Worm (Caenorhabditis elegans) whole organism, midembryonic: ENCODE measurements around the gene clr-1.

Experiments used
- T22C8.4 ChIP-seq: fragments of 200-800 bp; sonication (Bioruptor generic); IDR thresholded peaks from 2 replicates; pipeline ENCODE4 v1.3.6; 2022; ENCODE audit warnings: missing genetic modification characterization, missing compliant biosample characterization
- cog-1 ChIP-seq: sonication (generic microtip); optimal IDR thresholded peaks from 2 replicates; lab custom pipeline; 2016; ENCODE audit warnings: missing genetic modification characterization, missing compliant biosample characterization
- flt-1 ChIP-seq: fragments of 200-800 bp; sonication (Bioruptor generic); IDR thresholded peaks from 2 replicates; pipeline ENCODE4 v1.3.6; 2022; ENCODE audit warnings: missing genetic modification characterization, missing compliant biosample characterization
- klf-2 ChIP-seq: fragments of 200-800 bp; sonication (Bioruptor generic); conservative IDR thresholded peaks from 2 replicates; pipeline ENCODE4 v1.3.6; 2022; ENCODE audit warnings: missing genetic modification reagents, missing genetic modification characterization, missing compliant biosample characterization
- med-1 ChIP-seq: sonication (generic microtip); optimal IDR thresholded peaks from 2 replicates; lab custom pipeline; 2017; ENCODE audit warnings: missing genetic modification characterization, mild to moderate bottlenecking, missing compliant biosample characterization, antibody characterized with exemption, missing genetic modification reagents; ENCODE audit not compliant: insufficient read depth
- ref-1 ChIP-seq: fragments of 200-800 bp; sonication (Bioruptor generic); conservative IDR thresholded peaks from 2 replicates; pipeline ENCODE4 v1.3.6; 2022; ENCODE audit warnings: missing genetic modification reagents, missing genetic modification characterization, missing compliant biosample characterization
- tab-1 ChIP-seq: fragments of 200-800 bp; sonication (Bioruptor generic); IDR thresholded peaks from 2 replicates; pipeline ENCODE4 v1.3.6; 2022; ENCODE audit warnings: missing genetic modification characterization, missing compliant biosample characterization
- ztf-23 ChIP-seq: fragments of 200-800 bp; sonication (Bioruptor generic); IDR thresholded peaks from 2 replicates; pipeline ENCODE4 v1.3.6; 2022; ENCODE audit warnings: missing genetic modification reagents, missing genetic modification characterization, missing compliant biosample characterization
- ztf-29 ChIP-seq: fragments of 200-800 bp; sonication (Bioruptor generic); IDR thresholded peaks from 2 replicates; pipeline ENCODE4 v1.3.6; 2022; ENCODE audit warnings: missing genetic modification reagents, missing genetic modification characterization, missing compliant biosample characterization

The clr-1 gene

ce11 chrII:5522637-5523036 is 56.5 kb downstream of the clr-1 start, which contains the start of gene ZK177.11:
TSS of gene ZK177.11 (plus strand) at chrII:5522937.
- no peak for TF ChIP-seq ztf-29
- no peak for TF ChIP-seq tab-1 (GFP tag; lab: Robert Waterston, UW)
- TF ChIP-seq ref-1 (GFP tag; lab: Robert Waterston, UW): no peak
- no peak for TF ChIP-seq cog-1 (tag; lab: Kevin White, UChicago)
- no peak for TF ChIP-seq med-1 (GFP tag; lab: Kevin White, UChicago)
- no peak for TF ChIP-seq flt-1 (GFP tag; lab: Robert Waterston, UW)
- no peak for TF ChIP-seq T22C8.4
- TF ChIP-seq klf-2 (GFP tag; lab: Robert Waterston, UW): no peak
- TF ChIP-seq ztf-23 (GFP tag; lab: Robert Waterston, UW): no peak
